Fruit fly (Drosophila melanogaster): Measurements from ENCODE around the gene CG8945.
A peak's percentile ranks its signal among the peaks of the same experiment; 100 is the strongest.

Gene CG8945

DNA sequence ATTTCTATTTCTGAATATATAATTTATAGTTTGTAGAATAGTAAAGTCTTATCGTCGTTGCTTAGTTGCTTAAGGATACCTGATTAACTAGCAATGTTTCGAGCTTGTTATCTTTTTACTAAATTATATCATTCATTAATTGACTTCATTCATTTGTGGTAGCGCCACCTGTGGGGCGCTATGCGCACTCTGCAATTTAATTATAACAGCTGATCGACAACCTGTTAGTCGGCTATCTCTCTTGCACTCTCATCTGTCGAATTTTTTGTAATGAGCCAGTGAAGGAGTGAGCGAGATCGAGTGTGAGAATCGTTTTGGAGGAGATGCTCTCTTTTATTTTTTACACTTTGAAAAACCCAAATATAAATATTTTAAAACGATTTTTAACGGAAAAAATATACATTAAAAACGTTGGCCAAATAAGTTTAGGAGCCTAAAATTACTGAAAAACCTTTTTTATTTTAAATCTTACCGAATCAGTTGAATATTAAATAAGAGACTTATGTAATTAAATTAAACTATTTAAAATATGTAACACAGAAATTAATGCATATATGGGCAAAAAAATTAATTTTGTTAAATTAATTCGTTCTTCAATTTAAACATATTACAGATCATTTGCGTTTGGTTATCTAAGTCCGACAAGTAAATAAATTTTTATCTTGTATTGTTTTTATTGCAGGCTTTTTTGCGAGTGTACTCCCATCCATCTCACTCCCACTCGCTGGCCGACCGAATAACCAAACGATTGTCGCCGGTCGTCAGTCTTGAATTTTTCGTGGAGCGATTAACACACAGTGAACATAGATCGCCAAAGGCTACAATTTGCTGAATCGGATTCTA, 3.8 kb upstream of the CG8945 start, which contains the start of the genes CG16700 and CG4991 (continued):
- TF ChIP-seq dimm (GFP tag; IDR thresholded peaks at IDR 0.05) (no peak), CG12155 (GFP tag; optimal IDR thresholded peaks at IDR 0.05) (peak; percentile 66), CG6175 (GFP tag; IDR thresholded peaks at IDR 0.05) (0 out of 3 replicates have a peak, but pooled peaks have one; percentile 55), sc (optimal IDR thresholded peaks at IDR 0.05) (no peak), sc (GFP tag; optimal IDR thresholded peaks at IDR 0.05) (peak; percentile 76), PHDP (tag; optimal IDR thresholded peaks at IDR 0.05) (peak; percentile 79), CG1603 (tag; optimal IDR thresholded peaks at IDR 0.05) (no peak), CG7987 (GFP tag; optimal IDR thresholded peaks at IDR 0.05) (no peak), insv (GFP tag; optimal IDR thresholded peaks at IDR 0.05) (peak in 1 of 2 experiments; percentile 20), CG15514 (GFP tag; optimal IDR thresholded peaks at IDR 0.05) (peak; percentile 11), lola (GFP tag; optimal IDR thresholded peaks at IDR 0.05) (peak in 1 of 3 experiments; percentile 92), grn (GFP tag; optimal IDR thresholded peaks at IDR 0.05) (no peak), Tbp (GFP tag; optimal IDR thresholded peaks at IDR 0.05) (no peak), NK7.1 (GFP tag; optimal IDR thresholded peaks at IDR 0.05) (no peak), Optix (GFP tag; IDR thresholded peaks at IDR 0.05) (no peak), CG6689 (GFP tag; IDR thresholded peaks at IDR 0.05) (peak; percentile 86), ranshi (GFP tag; IDR thresholded peaks at IDR 0.05) (peak; percentile 58; the same call in 1 of the 2 replicates), tna (GFP tag; IDR thresholded peaks at IDR 0.05; ENCODE audit: partially characterized antibody) (no peak), wek (GFP tag; optimal IDR thresholded peaks at IDR 0.05) (no peak), CG17802 (tag; optimal IDR thresholded peaks at IDR 0.05) (no peak), CG7745 (tag; optimal IDR thresholded peaks at IDR 0.05) (no peak), CG12942 (GFP tag; optimal IDR thresholded peaks at IDR 0.05) (peak; percentile 48), Lhr (GFP tag; optimal IDR thresholded peaks at IDR 0.05) (peak; percentile 5), CG2889 (GFP tag; IDR thresholded peaks at IDR 0.05) (no peak), hth (optimal IDR thresholded peaks at IDR 0.05) (no peak), lab (GFP tag; optimal IDR thresholded peaks at IDR 0.05) (peak; percentile 82), cas (GFP tag; IDR thresholded peaks at IDR 0.05) (no peak), hb (GFP tag; IDR thresholded peaks at IDR 0.05; ENCODE audit: partially characterized antibody) (no peak), CG10654 (GFP tag; optimal IDR thresholded peaks at IDR 0.05) (peak; percentile 54), CG11247 (GFP tag; IDR thresholded peaks at IDR 0.05) (peak; percentile 55), bbx (GFP tag; IDR thresholded peaks at IDR 0.05; ENCODE audit: partially characterized antibody) (no peak), CG2116 (GFP tag; optimal IDR thresholded peaks at IDR 0.05) (peak; percentile 33), CG2199 (GFP tag; IDR thresholded peaks at IDR 0.05) (no peak), zen (tag; optimal IDR thresholded peaks at IDR 0.05) (peak; percentile 46), slbo (GFP tag; IDR thresholded peaks at IDR 0.05) (peak; percentile 79), jumu (GFP tag; optimal IDR thresholded peaks at IDR 0.05) (no peak), Dfd (GFP tag; optimal IDR thresholded peaks at IDR 0.05) (no peak), CG1647 (GFP tag; optimal IDR thresholded peaks at IDR 0.05) (no peak), tll (GFP tag; optimal IDR thresholded peaks at IDR 0.05) (peak in 1 of 2 experiments; percentile 23), Poxn (GFP tag; IDR thresholded peaks at IDR 0.05) (no peak), Jarid2 (GFP tag; optimal IDR thresholded peaks at IDR 0.05) (peak; percentile 11), abd-A (tag; optimal IDR thresholded peaks at IDR 0.05) (no peak), Dll (GFP tag; IDR thresholded peaks at IDR 0.05; ENCODE audit: partially characterized antibody) (no peak), sob (GFP tag; IDR thresholded peaks at IDR 0.05) (peak; percentile 61), gcm2 (GFP tag; optimal IDR thresholded peaks at IDR 0.05) (no peak), CG34224 (GFP tag; IDR thresholded peaks at IDR 0.05; ENCODE audit: partially characterized antibody) (no peak), Usf (GFP tag; optimal IDR thresholded peaks at IDR 0.05) (peak; percentile 81), ftz-f1 (GFP tag; optimal IDR thresholded peaks at IDR 0.05) (no peak), CG3726 (GFP tag; IDR thresholded peaks at IDR 0.05) (no peak)
